Fruit fly (Drosophila melanogaster) whole organism, embryonic: ENCODE data around the gene Rdh.
A peak's percentile ranks its signal among the peaks of the same experiment; 100 is the strongest.

Experiments used
- Ada2b ChIP-seq: fragments of 200-800 bp; sonication (Bioruptor generic); IDR thresholded peaks from 2 replicates; pipeline ENCODE4 v1.3.6; 2022; ENCODE audit warnings: missing biosample characterization, missing genetic modification characterization
- Bgb ChIP-seq: fragments of 200-800 bp; sonication (Bioruptor generic); IDR thresholded peaks from 2 replicates; pipeline ENCODE4 v1.3.6; 2022; ENCODE audit warnings: missing biosample characterization, missing genetic modification characterization; ENCODE audit not compliant: partially characterized antibody
- CG1024 ChIP-seq: fragments of 200-800 bp; sonication (Bioruptor generic); IDR thresholded peaks from 2 replicates; pipeline ENCODE4 v1.3.6; 2022; ENCODE audit warnings: missing biosample characterization, missing genetic modification characterization
- CG10543 ChIP-seq: fragments of 200-800 bp; sonication (Bioruptor generic); optimal IDR thresholded peaks from 3 replicates; lab custom pipeline; 2017; ENCODE audit warnings: missing biosample characterization, mild to moderate bottlenecking, missing genetic modification characterization, moderate library complexity
- CG13287 ChIP-seq: fragments of 200-800 bp; sonication (Bioruptor generic); IDR thresholded peaks from 2 replicates; pipeline ENCODE4 v1.3.6; 2022; ENCODE audit warnings: missing biosample characterization, missing genetic modification characterization; ENCODE audit not compliant: partially characterized antibody
- CG13424 ChIP-seq: fragments of 200-800 bp; sonication (Bioruptor generic); optimal IDR thresholded peaks from 2 replicates; lab custom pipeline; 2019; ENCODE audit warnings: missing biosample characterization, mild to moderate bottlenecking, missing genetic modification characterization, moderate library complexity
- CG14965 ChIP-seq: fragments of 200-800 bp; sonication (Bioruptor generic); optimal IDR thresholded peaks from 2 replicates; lab custom pipeline; 2016; ENCODE audit warnings: missing biosample characterization, missing genetic modification characterization, borderline replicate concordance
- CG1602 ChIP-seq: fragments of 200-800 bp; sonication (Bioruptor generic); optimal IDR thresholded peaks from 3 replicates; lab custom pipeline; 2016; ENCODE audit warnings: missing biosample characterization, missing genetic modification characterization
- CG16813 ChIP-seq: fragments of 200-800 bp; sonication (Bioruptor generic); IDR thresholded peaks from 3 replicates; pipeline ENCODE4 v1.3.6; 2022; ENCODE audit warnings: missing biosample characterization, missing genetic modification characterization; ENCODE audit not compliant: partially characterized antibody
- CG17361 ChIP-seq: fragments of 200-800 bp; sonication (Bioruptor generic); IDR thresholded peaks from 3 replicates; pipeline ENCODE4 v1.3.6; 2022; ENCODE audit warnings: missing biosample characterization, missing genetic modification characterization
- CG17829 ChIP-seq: fragments of 200-800 bp; optimal IDR thresholded peaks from 2 replicates; lab custom pipeline; 2019; ENCODE audit warnings: missing biosample characterization, mild to moderate bottlenecking, missing genetic modification characterization, moderate library complexity
- CG2129 ChIP-seq: fragments of 200-800 bp; sonication (Bioruptor generic); IDR thresholded peaks from 2 replicates; pipeline ENCODE4 v1.3.6; 2022; ENCODE audit warnings: missing biosample characterization, missing genetic modification characterization; ENCODE audit not compliant: partially characterized antibody
- CG2875 ChIP-seq: fragments of 200-800 bp; sonication (Bioruptor generic); optimal IDR thresholded peaks from 2 replicates; lab custom pipeline; 2017; ENCODE audit warnings: missing biosample characterization, mild to moderate bottlenecking, missing genetic modification characterization, missing genetic modification reagents
- CG32532 ChIP-seq: fragments of 200-800 bp; sonication (Bioruptor generic); IDR thresholded peaks from 2 replicates; pipeline ENCODE4 v1.3.6; 2022; ENCODE audit warnings: missing biosample characterization, missing genetic modification characterization
- CG6791 ChIP-seq: fragments of 200-800 bp; sonication (Bioruptor generic); IDR thresholded peaks from 3 replicates; pipeline ENCODE4 v1.3.6; 2022; ENCODE audit warnings: missing biosample characterization, missing genetic modification characterization; ENCODE audit not compliant: partially characterized antibody
- CG8089 ChIP-seq: fragments of 200-800 bp; sonication (Bioruptor generic); optimal IDR thresholded peaks from 3 replicates; lab custom pipeline; 2016; ENCODE audit warnings: missing biosample characterization, missing genetic modification characterization
- D19B ChIP-seq: fragments of 200-800 bp; sonication (Bioruptor generic); optimal IDR thresholded peaks from 2 replicates; lab custom pipeline; 2017; ENCODE audit warnings: missing biosample characterization, mild to moderate bottlenecking, missing genetic modification characterization
- Dbx ChIP-seq: fragments of 200-800 bp; sonication (Bioruptor generic); IDR thresholded peaks from 3 replicates; pipeline ENCODE4 v1.3.6; 2022; ENCODE audit warnings: missing biosample characterization, missing genetic modification characterization
- Deaf1 ChIP-seq: fragments of 200-800 bp; optimal IDR thresholded peaks from 3 replicates; lab custom pipeline; 2019; ENCODE audit warnings: missing biosample characterization, mild to moderate bottlenecking, missing genetic modification characterization, moderate library complexity
- Dip2 ChIP-seq: fragments of 200-800 bp; sonication (Bioruptor generic); IDR thresholded peaks from 2 replicates; pipeline ENCODE4 v1.3.6; 2022; ENCODE audit warnings: missing biosample characterization, missing genetic modification characterization
- HmgD ChIP-seq: fragments of 200-800 bp; sonication (Bioruptor generic); optimal IDR thresholded peaks from 3 replicates; lab custom pipeline; 2016; ENCODE audit warnings: missing biosample characterization, missing genetic modification characterization
- Hmx ChIP-seq: fragments of 200-800 bp; sonication (Bioruptor generic); optimal IDR thresholded peaks from 2 replicates; lab custom pipeline; 2016; ENCODE audit warnings: missing biosample characterization, missing genetic modification characterization
- Hsf ChIP-seq: fragments of 200-800 bp; sonication (Bioruptor generic); optimal IDR thresholded peaks from 3 replicates; lab custom pipeline; 2016; ENCODE audit warnings: missing biosample characterization, missing genetic modification characterization
- Jarid2 ChIP-seq: fragments of 200-800 bp; sonication (Bioruptor generic); optimal IDR thresholded peaks from 3 replicates; lab custom pipeline; 2017; ENCODE audit warnings: mild to moderate bottlenecking, missing biosample characterization, missing genetic modification reagents, missing genetic modification characterization
- Lim3 ChIP-seq: fragments of 200-800 bp; sonication (Bioruptor generic); IDR thresholded peaks from 2 replicates; pipeline ENCODE4 v1.3.6; 2022; ENCODE audit warnings: missing biosample characterization, missing genetic modification characterization
- Med ChIP-seq: fragments of 200-800 bp; sonication (Bioruptor generic); peaks from one replicate; lab custom pipeline; 2016; ENCODE audit warnings: missing biosample characterization, missing genetic modification characterization, mild to moderate bottlenecking, inconsistent platforms, moderate library complexity
- NC2α ChIP-seq: fragments of 200-800 bp; sonication (Bioruptor generic); optimal IDR thresholded peaks from 2 replicates; lab custom pipeline; 2016; ENCODE audit warnings: missing biosample characterization, missing genetic modification characterization
- Six4 ChIP-seq: fragments of 200-800 bp; sonication (Bioruptor generic); optimal IDR thresholded peaks from 2 replicates; lab custom pipeline; 2016; ENCODE audit warnings: missing biosample characterization, missing genetic modification characterization
- ac ChIP-seq: fragments of 200-800 bp; sonication (Bioruptor generic); optimal IDR thresholded peaks from 3 replicates; lab custom pipeline; 2017; ENCODE audit warnings: missing biosample characterization, mild to moderate bottlenecking, missing genetic modification characterization
- chm ChIP-seq: fragments of 200-800 bp; sonication (Bioruptor generic); IDR thresholded peaks from 2 replicates; pipeline ENCODE4 v1.3.6; 2022; ENCODE audit warnings: missing biosample characterization, missing genetic modification characterization
- cwo ChIP-seq: fragments of 200-800 bp; sonication (Bioruptor generic); optimal IDR thresholded peaks from 3 replicates; lab custom pipeline; 2017; ENCODE audit warnings: missing biosample characterization, missing genetic modification characterization, mild to moderate bottlenecking, moderate library complexity, missing genetic modification reagents
- disco-r ChIP-seq: fragments of 200-800 bp; sonication (Bioruptor generic); optimal IDR thresholded peaks from 2 replicates; lab custom pipeline; 2016; ENCODE audit warnings: missing biosample characterization, missing genetic modification characterization
- dm ChIP-seq: fragments of 200-800 bp; sonication (Bioruptor generic); optimal IDR thresholded peaks from 3 replicates; lab custom pipeline; 2016; ENCODE audit warnings: missing biosample characterization, missing genetic modification characterization
- ems ChIP-seq: fragments of 200-800 bp; sonication (Bioruptor generic); optimal IDR thresholded peaks from 3 replicates; lab custom pipeline; 2016; ENCODE audit warnings: missing biosample characterization, missing genetic modification characterization
- fd64A ChIP-seq: fragments of 200-800 bp; sonication (Bioruptor generic); optimal IDR thresholded peaks from 3 replicates; lab custom pipeline; 2018; ENCODE audit warnings: missing biosample characterization, mild to moderate bottlenecking, missing genetic modification characterization
- gcm ChIP-seq: fragments of 200-800 bp; sonication (Bioruptor generic); optimal IDR thresholded peaks from 2 replicates; lab custom pipeline; 2019; ENCODE audit warnings: missing biosample characterization, mild to moderate bottlenecking, missing genetic modification characterization, moderate library complexity
- kah ChIP-seq: fragments of 200-800 bp; sonication (Bioruptor generic); optimal IDR thresholded peaks from 2 replicates; lab custom pipeline; 2018; ENCODE audit warnings: missing biosample characterization, mild to moderate bottlenecking, missing genetic modification characterization
- kay ChIP-seq: fragments of 200-800 bp; sonication (Bioruptor generic); optimal IDR thresholded peaks from 2 replicates; lab custom pipeline; 2016; ENCODE audit warnings: missing biosample characterization, missing genetic modification characterization
- lilli ChIP-seq: fragments of 200-800 bp; sonication (Bioruptor generic); optimal IDR thresholded peaks from 3 replicates; lab custom pipeline; 2016; ENCODE audit warnings: missing biosample characterization, missing genetic modification characterization
- lmd ChIP-seq: fragments of 200-800 bp; sonication (Bioruptor generic); IDR thresholded peaks from 2 replicates; pipeline ENCODE4 v1.3.6; 2022; ENCODE audit warnings: missing biosample characterization, missing genetic modification characterization
- luna ChIP-seq: fragments of 200-800 bp; sonication (Bioruptor generic); optimal IDR thresholded peaks from 2 replicates; lab custom pipeline; 2016; ENCODE audit warnings: missing biosample characterization, missing genetic modification characterization
- nerfin-1 ChIP-seq: fragments of 200-800 bp; sonication (Bioruptor generic); optimal IDR thresholded peaks from 3 replicates; lab custom pipeline; 2019; ENCODE audit warnings: missing biosample characterization, mild to moderate bottlenecking, missing genetic modification characterization, moderate library complexity
- oc ChIP-seq: fragments of 200-800 bp; sonication (Bioruptor generic); optimal IDR thresholded peaks from 2 replicates; lab custom pipeline; 2018; ENCODE audit warnings: missing biosample characterization, mild to moderate bottlenecking, missing genetic modification characterization, moderate library complexity
- pros ChIP-seq: fragments of 200-800 bp; sonication (Bioruptor generic); optimal IDR thresholded peaks from 3 replicates; lab custom pipeline; 2019; ENCODE audit warnings: missing biosample characterization, mild to moderate bottlenecking, missing genetic modification characterization, moderate library complexity
- repo ChIP-seq: fragments of 200-800 bp; sonication (Bioruptor generic); optimal IDR thresholded peaks from 2 replicates; lab custom pipeline; 2016; ENCODE audit warnings: missing biosample characterization, missing genetic modification characterization
- so ChIP-seq: fragments of 200-800 bp; sonication (Bioruptor generic); IDR thresholded peaks from 3 replicates; pipeline ENCODE4 v1.3.6; 2022; ENCODE audit warnings: missing biosample characterization, missing genetic modification characterization
- sqz ChIP-seq: fragments of 200-800 bp; sonication (Bioruptor generic); optimal IDR thresholded peaks from 3 replicates; lab custom pipeline; 2018; ENCODE audit warnings: missing biosample characterization, mild to moderate bottlenecking, missing genetic modification characterization
- usp ChIP-seq: fragments of >200 bp; optimal IDR thresholded peaks from 2 replicates; lab custom pipeline; 2017; ENCODE audit warnings: missing biosample characterization, missing genetic modification characterization
- vnd ChIP-seq: fragments of 200-800 bp; sonication (Bioruptor generic); IDR thresholded peaks from 3 replicates; pipeline ENCODE4 v1.3.6; 2022; ENCODE audit warnings: missing biosample characterization, missing genetic modification characterization; ENCODE audit not compliant: partially characterized antibody
- zen ChIP-seq: fragments of 200-800 bp; sonication (Bioruptor generic); optimal IDR thresholded peaks from 3 replicates; lab custom pipeline; 2018; ENCODE audit warnings: missing biosample characterization, mild to moderate bottlenecking, missing genetic modification characterization, moderate library complexity

Gene Rdh

dm6 chr3L:3845815-3846375, 20.6 kb downstream of the Rdh start, which contains the start of gene Awh (continued):
- TF ChIP-seq lmd (GFP tag; lab: Robert Waterston, UW) (no peak), Lim3 (GFP tag; lab: Robert Waterston, UW) (no peak), luna (GFP tag; lab: Kevin White, UChicago) (no peak), zen (no peak), D19B (GFP tag; lab: Kevin White, UChicago) (no peak), CG14965 (no peak), Hmx (GFP tag; lab: Kevin White, UChicago) (no peak), so (GFP tag; lab: Robert Waterston, UW) (0 out of 3 replicates have a peak, but pooled peaks have one; percentile 24), repo (GFP tag; lab: Kevin White, UChicago) (no peak), CG2129 (GFP tag; lab: Robert Waterston, UW) (no peak), dm (GFP tag; lab: Kevin White, UChicago) (no peak), chm (GFP tag; lab: Robert Waterston, UW) (peak; percentile 80), CG2875 (GFP tag; lab: Kevin White, UChicago) (no peak), Jarid2 (peak; percentile 92), Hsf (GFP tag; lab: Kevin White, UChicago) (no peak), fd64A (no peak), CG1602 (GFP tag; lab: Kevin White, UChicago) (no peak), kay (GFP tag; lab: Kevin White, UChicago) (no peak), oc (tag; lab: Kevin White, UChicago) (peak; percentile 35), HmgD (GFP tag; lab: Kevin White, UChicago) (no peak), Six4 (GFP tag; lab: Kevin White, UChicago) (no peak), CG32532 (GFP tag; lab: Robert Waterston, UW) (peak; percentile 37; the same call in 1 of the 2 replicates), lilli (no peak), CG1024 (no peak), Ada2b (GFP tag; lab: Robert Waterston, UW) (no peak), CG17829 (tag; lab: Kevin White, UChicago) (peak; percentile 42), NC2α (GFP tag; lab: Kevin White, UChicago) (no peak), disco-r (GFP tag; lab: Kevin White, UChicago) (no peak), CG13287 (GFP tag; lab: Robert Waterston, UW) (peak; percentile 60), ems (GFP tag; lab: Kevin White, UChicago) (no peak), Dip2 (no peak), CG16813 (GFP tag; lab: Robert Waterston, UW) (no peak), usp (no peak), CG13424 (tag; lab: Kevin White, UChicago) (no peak), CG17361 (no peak), cwo (GFP tag; lab: Kevin White, UChicago) (no peak), Dbx (GFP tag; lab: Robert Waterston, UW) (no peak), gcm (GFP tag; lab: Kevin White, UChicago) (peak; percentile 54), CG8089 (GFP tag; lab: Kevin White, UChicago) (no peak), kah (GFP tag; lab: Kevin White, UChicago) (no peak), CG10543 (GFP tag; lab: Kevin White, UChicago) (peak; percentile 3), ac (GFP tag; lab: Kevin White, UChicago) (peak; percentile 19), Bgb (GFP tag; lab: Robert Waterston, UW) (peak; percentile 82; the same call in 1 of the 2 replicates), CG6791 (peak; percentile 46; the same call in 1 of the 3 replicates), nerfin-1 (tag; lab: Kevin White, UChicago) (no peak), Deaf1 (tag; lab: Kevin White, UChicago) (peak; percentile 26), Med (GFP tag; lab: Kevin White, UChicago) (peak; percentile 88), vnd (GFP tag; lab: Robert Waterston, UW) (no peak), pros (peak; percentile 50), sqz (GFP tag; lab: Kevin White, UChicago) (no peak)
